Worm (Caenorhabditis elegans): Measurements from ENCODE around the gene D1079.1.

D1079.1 gene

ce11 chrX:4383316-4383936 is 19.5 kb upstream of the D1079.1 start, which contains the start of gene lst-2:
lst-2 (minus strand) TSS chrX:4383366.
- TF ChIP-seq tbx-11 (GFP tag; IDR thresholded peaks at IDR 0.05), result no peak
- TF ChIP-seq flt-1 (GFP tag; IDR thresholded peaks at IDR 0.05), result no peak
- no peak for TF ChIP-seq ceh-36 (tag; optimal IDR thresholded peaks at IDR 0.05)
- TF ChIP-seq sea-1 (GFP tag; conservative IDR thresholded peaks at IDR 0.05), result no peak
- TF ChIP-seq hmg-4 (GFP tag; optimal IDR thresholded peaks at IDR 0.05), result no peak
- no peak for TF ChIP-seq F13C5.2 (tag; optimal IDR thresholded peaks at IDR 0.05)
- TF ChIP-seq hnd-1 (tag; optimal IDR thresholded peaks at IDR 0.05), result no peak
- no peak for TF ChIP-seq tbx-37 (GFP tag; conservative IDR thresholded peaks at IDR 0.05)
- no peak for TF ChIP-seq aly-1 (tag; optimal IDR thresholded peaks at IDR 0.05)
- TF ChIP-seq B0310.2 (tag; optimal IDR thresholded peaks at IDR 0.05), result no peak

DNA sequence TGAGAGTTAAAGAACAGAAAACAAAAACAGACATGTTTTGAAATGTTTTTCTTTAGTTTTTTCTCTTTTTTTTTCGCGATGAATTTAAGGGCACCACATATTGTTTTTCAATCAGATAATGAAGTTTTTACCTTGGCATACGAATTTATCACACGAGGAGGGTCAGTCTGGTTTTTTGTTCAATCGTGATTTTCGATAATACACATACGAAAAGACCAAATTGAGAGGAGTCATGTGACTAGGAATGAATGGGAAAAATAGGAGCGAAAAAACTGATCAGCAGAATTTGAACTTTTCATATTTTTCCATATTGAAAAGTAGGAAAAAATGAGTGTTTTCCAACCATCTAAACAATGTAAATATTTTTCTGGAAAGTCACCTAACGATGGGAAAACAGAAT is 16.5 kb upstream of the D1079.1 start:
- TF ChIP-seq tbx-11 (GFP tag; IDR thresholded peaks at IDR 0.05) (no peak), ceh-36 (tag; optimal IDR thresholded peaks at IDR 0.05) (no peak)

- TF ChIP-seq scrt-1 (GFP tag; IDR thresholded peaks at IDR 0.05) (no peak), hmbx-1 (tag; optimal IDR thresholded peaks at IDR 0.05) (no peak), ama-1 (optimal IDR thresholded peaks at IDR 0.05) (no peak), ceh-36 (tag; optimal IDR thresholded peaks at IDR 0.05) (no peak), tra-4 (tag; optimal IDR thresholded peaks at IDR 0.05) (no peak), ets-7 (tag; optimal IDR thresholded peaks at IDR 0.05) (no peak), aly-1 (tag; optimal IDR thresholded peaks at IDR 0.05) (peak; percentile 4), flt-1 (GFP tag; IDR thresholded peaks at IDR 0.05) (no peak), tbx-11 (GFP tag; IDR thresholded peaks at IDR 0.05) (no peak), pes-1 (GFP tag; IDR thresholded peaks at IDR 0.05) (no peak), B0310.2 (tag; optimal IDR thresholded peaks at IDR 0.05) (no peak), hmg-4 (GFP tag; optimal IDR thresholded peaks at IDR 0.05) (peak; percentile 77), F13C5.2 (tag; optimal IDR thresholded peaks at IDR 0.05) (peak; percentile 55)
These were observed 14.0 kb upstream of the D1079.1 start, which contains the start of gene dpy-23 for ce11 chrX:4388834-4389409. dpy-23 (plus strand) TSS chrX:4389359.

- TF ChIP-seq pes-1 (GFP tag; IDR thresholded peaks at IDR 0.05), result no peak
- TF ChIP-seq ceh-13 (GFP tag; optimal IDR thresholded peaks at IDR 0.05), result no peak
- TF ChIP-seq F13C5.2 (tag; optimal IDR thresholded peaks at IDR 0.05), result no peak
- TF ChIP-seq tbx-11 (GFP tag; IDR thresholded peaks at IDR 0.05), result no peak
- no peak for TF ChIP-seq tbx-37 (GFP tag; conservative IDR thresholded peaks at IDR 0.05)
- TF ChIP-seq ama-1 (optimal IDR thresholded peaks at IDR 0.05), result no peak
- TF ChIP-seq scrt-1 (GFP tag; IDR thresholded peaks at IDR 0.05), result no peak
- TF ChIP-seq B0310.2 (tag; optimal IDR thresholded peaks at IDR 0.05), result no peak
- no peak for TF ChIP-seq ets-7 (tag; optimal IDR thresholded peaks at IDR 0.05)
- no peak for TF ChIP-seq tra-4 (tag; optimal IDR thresholded peaks at IDR 0.05)
- TF ChIP-seq hnd-1 (tag; optimal IDR thresholded peaks at IDR 0.05), result no peak
- no peak for TF ChIP-seq flt-1 (GFP tag; IDR thresholded peaks at IDR 0.05)
- TF ChIP-seq ceh-36 (tag; optimal IDR thresholded peaks at IDR 0.05), result no peak
- no peak for TF ChIP-seq hmbx-1 (tag; optimal IDR thresholded peaks at IDR 0.05)
- no peak for TF ChIP-seq hmg-4 (GFP tag; optimal IDR thresholded peaks at IDR 0.05)
These were observed 11.3 kb upstream of the D1079.1 start for ce11 chrX:4391680-4392079.

- peak; percentile 42; the same call in 1 of the 2 replicates for TF ChIP-seq tbx-37 (GFP tag; conservative IDR thresholded peaks at IDR 0.05)
- TF ChIP-seq F13C5.2 (tag; optimal IDR thresholded peaks at IDR 0.05), result peak; percentile 62
- TF ChIP-seq ets-7 (tag; optimal IDR thresholded peaks at IDR 0.05), result no peak
These were observed 7.7 kb upstream of the D1079.1 start for ce11 chrX:4395073-4395850.

- TF ChIP-seq hmg-4 (GFP tag; optimal IDR thresholded peaks at IDR 0.05) (no peak), ceh-36 (tag; optimal IDR thresholded peaks at IDR 0.05) (no peak), aly-1 (tag; optimal IDR thresholded peaks at IDR 0.05) (no peak), sea-1 (GFP tag; conservative IDR thresholded peaks at IDR 0.05) (no peak), hmbx-1 (tag; optimal IDR thresholded peaks at IDR 0.05) (no peak), scrt-1 (GFP tag; IDR thresholded peaks at IDR 0.05) (no peak)
These were observed 5.5 kb upstream of the D1079.1 start for ce11 chrX:4397460-4397859.

DNA sequence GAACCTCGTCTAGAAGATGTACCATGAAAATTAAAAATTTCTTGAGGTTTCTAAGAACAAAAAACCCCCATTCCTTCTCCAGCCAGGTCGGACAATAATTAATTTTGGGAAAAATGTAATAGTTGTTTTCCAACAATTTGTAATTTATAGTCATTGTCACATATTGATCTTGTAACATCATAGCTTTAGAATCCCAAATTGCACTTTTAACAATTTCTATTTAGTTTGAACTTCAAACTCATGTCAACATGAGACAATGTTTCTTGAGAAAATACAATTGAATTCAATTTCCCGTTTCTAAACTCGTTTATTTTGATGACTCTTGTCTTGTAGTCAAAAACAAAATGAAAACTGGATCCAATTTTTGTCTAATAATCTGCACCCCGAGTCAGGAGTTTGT is 2.7 kb upstream of the D1079.1 start:
- TF ChIP-seq ceh-36 (tag; optimal IDR thresholded peaks at IDR 0.05) (no peak), ceh-13 (GFP tag; optimal IDR thresholded peaks at IDR 0.05) (no peak), ama-1 (optimal IDR thresholded peaks at IDR 0.05) (no peak), sea-1 (GFP tag; conservative IDR thresholded peaks at IDR 0.05) (no peak), scrt-1 (GFP tag; IDR thresholded peaks at IDR 0.05) (no peak), tbx-11 (GFP tag; IDR thresholded peaks at IDR 0.05) (no peak), hmg-4 (GFP tag; optimal IDR thresholded peaks at IDR 0.05) (no peak), B0310.2 (tag; optimal IDR thresholded peaks at IDR 0.05) (no peak), aly-1 (tag; optimal IDR thresholded peaks at IDR 0.05) (no peak), hnd-1 (tag; optimal IDR thresholded peaks at IDR 0.05) (no peak), flt-1 (GFP tag; IDR thresholded peaks at IDR 0.05) (no peak), pes-1 (GFP tag; IDR thresholded peaks at IDR 0.05) (no peak)

DNA sequence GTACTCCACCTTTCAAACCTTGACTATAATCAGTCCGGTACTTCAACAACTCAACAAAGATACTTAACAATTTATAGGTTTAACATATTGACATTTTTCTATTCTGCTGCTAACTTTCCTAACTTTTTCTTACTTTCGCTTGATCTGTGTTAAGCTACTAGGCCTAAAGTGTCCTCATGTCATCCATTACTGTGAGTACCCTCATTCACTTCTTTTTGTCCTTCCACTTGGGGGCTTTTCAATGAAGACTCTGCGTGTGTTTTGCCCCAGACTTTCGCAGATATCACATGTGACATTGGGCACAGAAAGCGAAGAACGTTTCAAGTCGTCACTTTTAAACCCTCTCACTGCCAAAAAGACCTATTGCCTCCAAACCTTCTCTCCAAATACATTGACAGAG is 1.8 kb downstream of the D1079.1 start:
- TF ChIP-seq aly-1 (tag; optimal IDR thresholded peaks at IDR 0.05), result no peak
- no peak for TF ChIP-seq tbx-11 (GFP tag; IDR thresholded peaks at IDR 0.05)
- TF ChIP-seq ets-7 (tag; optimal IDR thresholded peaks at IDR 0.05), result no peak
- no peak for TF ChIP-seq hmg-4 (GFP tag; optimal IDR thresholded peaks at IDR 0.05)
- TF ChIP-seq scrt-1 (GFP tag; IDR thresholded peaks at IDR 0.05), result no peak

Measured in whole organism, early embryonic.